Worm (Caenorhabditis elegans) whole organism, L4/young adult: Measurements from ENCODE around the gene F09E5.8.

Experiments used
- W03F9.2 ChIP-seq: fragments of 150-350 bp; optimal IDR thresholded peaks from 2 replicates; lab custom pipeline; 2014; ENCODE audit warnings: missing biosample characterization, missing genetic modification characterization
- dao-5 ChIP-seq: sonication (generic microtip); optimal IDR thresholded peaks from 2 replicates; lab custom pipeline; 2016; ENCODE audit warnings: missing genotype, missing genetic modification characterization, moderate library complexity, missing compliant biosample characterization
- him-1 ChIP-seq: sonication (generic microtip); optimal IDR thresholded peaks from 2 replicates; lab custom pipeline; 2016; ENCODE audit warnings: missing genotype, missing genetic modification reagents, missing genetic modification characterization, missing compliant biosample characterization

- TF ChIP-seq him-1 (tag; lab: Kevin White, UChicago): no peak
- no peak for TF ChIP-seq dao-5
- TF ChIP-seq W03F9.2 (tag; lab: Kevin White, UChicago): no peak
These were observed 5.7 kb upstream of the F09E5.8 start, which contains the start of gene F09E5.14 for ce11 chrII:5344775-5345174.
